Worm (Caenorhabditis elegans): ENCODE data around the gene clec-28.

ce11 chrV:16869740-16870139 lies 4.2 kb downstream of the clec-28 start, which contains the start of gene clec-33:
- TF ChIP-seq egl-27 (tag; optimal IDR thresholded peaks at IDR 0.05) (no peak), T26A8.4 (GFP tag; IDR thresholded peaks at IDR 0.05) (no peak), nhr-10 (tag; optimal IDR thresholded peaks at IDR 0.05) (no peak), pqm-1 (tag; optimal IDR thresholded peaks at IDR 0.05) (no peak), lin-15B (tag; optimal IDR thresholded peaks at IDR 0.05) (no peak), snpc-4 (tag; optimal IDR thresholded peaks at IDR 0.05) (no peak)

Measured in whole organism, L4 larva.